Fruit fly (Drosophila melanogaster) whole organism, embryonic: Measurements from ENCODE around the gene Gmap.

Experiments used
- CG1792 ChIP-seq: fragments of 200-800 bp; sonication (Bioruptor generic); optimal IDR thresholded peaks from 2 replicates; lab custom pipeline; 2016; ENCODE audit warnings: missing biosample characterization, missing genetic modification characterization
- pfk ChIP-seq: fragments of 200-800 bp; sonication (Bioruptor generic); optimal IDR thresholded peaks from 2 replicates; lab custom pipeline; 2018; ENCODE audit warnings: missing biosample characterization, mild to moderate bottlenecking, missing genetic modification characterization, moderate library complexity

DNA sequence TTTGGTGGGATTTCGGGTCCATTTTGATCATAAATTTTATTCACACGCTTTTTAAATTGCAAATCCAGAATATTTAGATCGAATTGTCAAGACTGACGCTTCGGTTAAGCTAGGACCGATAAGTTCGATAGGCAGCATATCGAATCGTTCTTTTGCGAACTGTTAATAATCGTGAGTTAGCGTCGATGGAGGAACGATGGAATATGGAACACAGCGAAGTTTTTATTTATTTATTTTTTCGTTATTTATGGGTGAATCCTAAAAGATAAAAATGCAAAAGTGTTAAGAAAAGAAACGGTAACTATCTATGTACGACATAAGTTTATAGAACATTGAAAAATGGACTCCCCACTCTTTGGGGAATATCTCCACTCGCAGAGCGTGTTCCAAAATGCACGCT lies 69.2 kb downstream of the Gmap start, which contains the start of gene CG42300:
- TF ChIP-seq pfk (GFP tag; lab: Kevin White, UChicago) = no peak
- TF ChIP-seq CG1792 (GFP tag; lab: Kevin White, UChicago) = no peak
